Fruit fly (Drosophila melanogaster): Measurements from ENCODE around the gene CG34279.

CG34279 gene

DNA sequence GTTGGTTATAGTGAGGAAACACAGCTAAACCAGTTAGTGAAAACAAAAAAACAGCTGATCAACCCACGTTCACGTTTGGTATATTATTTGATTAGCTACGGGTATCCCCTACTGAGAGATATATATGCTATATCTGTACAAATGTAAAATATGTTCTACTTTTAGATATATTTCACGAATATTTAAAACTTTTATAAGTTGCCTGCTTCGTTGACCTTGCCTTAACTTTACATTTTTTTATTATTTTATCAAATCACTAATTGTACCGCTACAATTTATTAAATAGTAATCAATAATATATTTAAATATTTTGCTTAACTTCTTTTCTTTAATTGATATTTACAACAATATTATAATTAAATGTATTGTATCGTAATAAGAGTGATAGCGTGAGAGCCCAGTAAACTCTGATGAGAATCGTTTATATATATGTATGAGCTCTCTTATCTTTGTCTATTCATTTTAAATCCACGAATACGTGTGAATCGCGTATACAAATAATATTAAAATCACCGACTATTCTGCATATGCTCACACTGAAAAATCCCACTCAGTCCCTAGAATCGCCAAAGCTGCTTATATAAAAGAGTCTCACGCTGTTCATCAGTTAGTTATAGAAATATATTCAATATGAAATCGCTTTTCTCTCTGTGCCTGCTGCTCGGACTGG lies 9.5 kb upstream of the CG34279 start, which contains the start of gene CG42821:
Gene CG42821 (plus strand): TSS at position 620 of the 670 bp plus-strand sequence.
- TF ChIP-seq CG8119 (GFP tag; IDR thresholded peaks at IDR 0.05) = no peak
- TF ChIP-seq dac (GFP tag; optimal IDR thresholded peaks at IDR 0.05) = no peak
- TF ChIP-seq Sox102F (GFP tag; optimal IDR thresholded peaks at IDR 0.05) = no peak

DNA sequence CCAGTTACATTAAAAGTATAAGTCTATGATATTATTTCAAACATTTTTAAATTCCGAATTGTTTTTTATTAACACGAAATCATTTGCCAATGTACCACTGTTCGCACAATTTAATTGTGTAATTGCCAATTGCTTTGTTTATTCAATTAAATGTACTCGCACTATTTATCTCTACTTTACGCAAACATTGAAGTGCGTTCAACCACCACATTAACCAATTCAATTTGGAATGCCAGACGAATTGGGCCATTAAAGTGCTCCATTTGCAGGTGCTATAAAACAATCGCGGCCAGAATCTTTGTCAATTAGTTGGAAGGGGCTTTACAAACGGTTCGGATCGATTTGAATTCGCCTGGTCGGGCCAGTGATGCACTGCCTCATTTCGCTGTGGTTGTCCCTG lies 7.7 kb upstream of the CG34279 start, which contains the start of gene CG5863:
Gene CG5863 (plus strand): TSS at position 301 of the 400 bp plus-strand sequence.
- TF ChIP-seq spab (GFP tag; optimal IDR thresholded peaks at IDR 0.05) (no peak), Met (GFP tag; optimal IDR thresholded peaks at IDR 0.05) (no peak), CG11762 (GFP tag; optimal IDR thresholded peaks at IDR 0.05; ENCODE audit: insufficient read depth) (no peak)

DNA sequence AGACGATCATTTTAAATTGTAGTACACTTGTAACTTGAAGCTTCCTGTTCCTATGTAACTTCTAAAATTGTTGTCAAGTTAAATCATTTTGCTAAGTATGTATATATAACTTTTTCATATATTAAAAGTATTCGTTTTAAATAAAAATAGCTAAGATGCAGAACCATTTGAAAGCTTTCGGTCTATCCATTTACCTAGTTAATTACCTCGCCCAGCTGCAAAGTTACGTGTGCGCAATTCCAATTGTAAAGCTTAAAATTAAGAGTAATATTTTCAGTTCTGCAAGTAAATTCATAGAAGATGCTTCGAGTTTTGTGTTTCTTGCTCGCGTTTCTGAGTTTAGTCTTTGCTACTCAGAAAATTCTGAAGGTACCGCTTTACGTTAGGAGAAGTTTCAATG lies 6.2 kb upstream of the CG34279 start, which contains the start of gene CG5860:
Gene CG5860 (plus strand): TSS at position 301 of the 400 bp plus-strand sequence.
- TF ChIP-seq CG32006 (GFP tag; optimal IDR thresholded peaks at IDR 0.05) = no peak
- TF ChIP-seq OdsH (GFP tag; optimal IDR thresholded peaks at IDR 0.05) = no peak
- TF ChIP-seq Sox14 (GFP tag; optimal IDR thresholded peaks at IDR 0.05) = no peak
- no peak for TF ChIP-seq fd59A (GFP tag; optimal IDR thresholded peaks at IDR 0.05)
- no peak for TF ChIP-seq net (GFP tag; optimal IDR thresholded peaks at IDR 0.05)
- TF ChIP-seq Blimp-1 (GFP tag; optimal IDR thresholded peaks at IDR 0.05) = no peak
- no peak for TF ChIP-seq Eip75B (GFP tag; optimal IDR thresholded peaks at IDR 0.05)
- TF ChIP-seq Met (GFP tag; optimal IDR thresholded peaks at IDR 0.05) = no peak
- no peak for TF ChIP-seq CG6854 (GFP tag; optimal IDR thresholded peaks at IDR 0.05)
- no peak for TF ChIP-seq Hr38 (GFP tag; optimal IDR thresholded peaks at IDR 0.05)
- TF ChIP-seq CG10669 (GFP tag; optimal IDR thresholded peaks at IDR 0.05) = no peak
- TF ChIP-seq Hr39 (GFP tag; optimal IDR thresholded peaks at IDR 0.05) = no peak
- TF ChIP-seq fd85E (GFP tag; optimal IDR thresholded peaks at IDR 0.05) = no peak
- no peak for TF ChIP-seq CG1621 (tag; optimal IDR thresholded peaks at IDR 0.05)
- no peak for TF ChIP-seq CG9139 (GFP tag; optimal IDR thresholded peaks at IDR 0.05)
- no peak for TF ChIP-seq Lpt (GFP tag; optimal IDR thresholded peaks at IDR 0.05)

DNA sequence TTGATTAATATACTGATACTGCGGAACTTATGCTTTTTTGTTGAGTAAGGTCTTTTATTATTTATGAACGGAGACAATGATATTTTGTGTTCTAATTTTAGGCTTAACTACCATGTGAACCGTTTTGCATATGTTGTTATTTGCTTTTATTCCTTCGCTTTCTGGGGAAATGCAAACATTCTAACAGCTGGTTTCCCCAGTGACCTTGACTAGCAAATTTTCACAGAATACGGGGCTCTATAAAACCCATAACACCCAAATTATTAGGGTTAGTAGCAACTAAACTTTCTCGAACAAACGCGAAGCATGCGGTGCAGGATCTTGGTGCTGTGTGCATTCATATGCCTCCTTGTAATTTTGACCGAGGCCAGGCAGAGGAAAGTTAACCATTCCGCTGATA lies 4.5 kb upstream of the CG34279 start, which contains the start of gene CG17283:
Gene CG17283 (plus strand): TSS at position 301 of the 400 bp plus-strand sequence.
- TF ChIP-seq Ets96B (tag; optimal IDR thresholded peaks at IDR 0.05) = no peak
- TF ChIP-seq CG3919 (GFP tag; optimal IDR thresholded peaks at IDR 0.05) = no peak
- TF ChIP-seq net (GFP tag; optimal IDR thresholded peaks at IDR 0.05) = no peak
- TF ChIP-seq CG11762 (GFP tag; optimal IDR thresholded peaks at IDR 0.05; ENCODE audit: insufficient read depth) = no peak
- no peak for TF ChIP-seq CG9139 (GFP tag; optimal IDR thresholded peaks at IDR 0.05)
- TF ChIP-seq acj6 (GFP tag; optimal IDR thresholded peaks at IDR 0.05) = no peak
- TF ChIP-seq fkh (GFP tag; optimal IDR thresholded peaks at IDR 0.05) = no peak
- TF ChIP-seq CG31627 (GFP tag; optimal IDR thresholded peaks at IDR 0.05) = no peak
- TF ChIP-seq Sox15 (GFP tag; optimal IDR thresholded peaks at IDR 0.05) = no peak

dm6 chr3R:17406411-17406810 lies 3.3 kb upstream of the CG34279 start, which contains the start of the genes CG42824 and CG42798:
CG42824 (minus strand) TSS chr3R:17406511.
CG42798 (plus strand) TSS chr3R:17406678.
- no peak for TF ChIP-seq CG3032 (tag; optimal IDR thresholded peaks at IDR 0.05)
- no peak for TF ChIP-seq esn (GFP tag; optimal IDR thresholded peaks at IDR 0.05)
- no peak for TF ChIP-seq spab (GFP tag; optimal IDR thresholded peaks at IDR 0.05)
- TF ChIP-seq Hr38 (GFP tag; optimal IDR thresholded peaks at IDR 0.05) = no peak
- TF ChIP-seq CG3919 (GFP tag; optimal IDR thresholded peaks at IDR 0.05) = no peak
- no peak for TF ChIP-seq CG32006 (GFP tag; optimal IDR thresholded peaks at IDR 0.05)
- TF ChIP-seq ss (GFP tag; optimal IDR thresholded peaks at IDR 0.05) = no peak
- no peak for TF ChIP-seq cyc (GFP tag; optimal IDR thresholded peaks at IDR 0.05)
- TF ChIP-seq svp (GFP tag) = no peak
- TF ChIP-seq Lpt (GFP tag; optimal IDR thresholded peaks at IDR 0.05) = no peak
- TF ChIP-seq lz (GFP tag; optimal IDR thresholded peaks at IDR 0.05) = no peak
- no peak for TF ChIP-seq Sox14 (GFP tag; optimal IDR thresholded peaks at IDR 0.05)
- no peak for TF ChIP-seq OdsH (GFP tag; optimal IDR thresholded peaks at IDR 0.05)
- no peak for TF ChIP-seq CG8632 (GFP tag; optimal IDR thresholded peaks at IDR 0.05)
